Worm (Caenorhabditis elegans) whole organism, L4 larva: ENCODE data around the gene plc-4.

ENCODE experiments used
- ceh-28 ChIP-seq: fragments of 150-350 bp; optimal IDR thresholded peaks from 2 replicates; lab custom pipeline; 2014; ENCODE audit warnings: missing biosample characterization, missing genetic modification reagents, missing genetic modification characterization
- fkh-10 ChIP-seq: fragments of 150-350 bp; optimal IDR thresholded peaks from 2 replicates; lab custom pipeline; 2014; ENCODE audit warnings: missing biosample characterization, missing genetic modification reagents, missing genetic modification characterization
- jun-1 ChIP-seq: fragments of 150-350 bp; optimal IDR thresholded peaks from 2 replicates; lab custom pipeline; 2014; ENCODE audit warnings: missing biosample characterization, missing genetic modification reagents, missing genetic modification characterization
- nhr-48 ChIP-seq: sonication (generic microtip); optimal IDR thresholded peaks from 2 replicates; lab custom pipeline; 2016; ENCODE audit warnings: mild to moderate bottlenecking, missing genetic modification characterization, missing compliant biosample characterization
- nhr-76 ChIP-seq: fragments of 150-350 bp; optimal IDR thresholded peaks from 2 replicates; lab custom pipeline; 2014; ENCODE audit warnings: missing biosample characterization, missing genetic modification characterization
- pqm-1 ChIP-seq: sonication (generic microtip); optimal IDR thresholded peaks from 2 replicates; lab custom pipeline; 2017; ENCODE audit warnings: missing biosample characterization, missing genetic modification characterization
- sdz-12 ChIP-seq: fragments of 200-800 bp; sonication (Bioruptor generic); optimal IDR thresholded peaks from 2 replicates; lab custom pipeline; 2018; ENCODE audit warnings: mild to moderate bottlenecking, missing genetic modification characterization, missing compliant biosample characterization

DNA sequence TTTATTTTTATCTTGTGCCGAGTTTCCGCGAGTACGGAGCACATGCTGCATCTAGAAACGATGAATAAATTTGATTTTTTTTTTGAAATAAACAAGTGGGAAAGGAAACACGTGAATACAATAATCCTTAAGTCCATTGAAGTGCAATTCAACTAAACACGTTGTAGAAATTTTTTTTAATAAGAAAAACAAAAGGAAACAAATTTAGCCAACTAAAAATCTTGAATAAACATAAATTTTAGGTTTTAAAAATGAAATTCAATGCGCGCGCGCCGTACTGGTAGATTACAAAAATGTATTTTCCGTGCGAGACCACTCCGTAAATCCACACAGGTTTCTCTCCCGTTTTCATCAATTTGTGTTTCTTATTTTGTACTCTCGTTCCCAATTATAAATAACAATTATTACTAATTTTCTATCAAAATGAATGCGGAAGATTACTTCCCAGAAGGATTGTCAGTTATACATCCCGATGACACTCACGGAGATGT is 39.3 kb downstream of the plc-4 start, which contains the start of the genes plk-3 and F55G1.6:
- no peak for TF ChIP-seq pqm-1 (tag; lab: Kevin White, UChicago)
- no peak for TF ChIP-seq nhr-76 (tag; lab: Kevin White, UChicago)
- no peak for TF ChIP-seq jun-1 (tag; lab: Kevin White, UChicago)
- TF ChIP-seq nhr-48 (tag; lab: Kevin White, UChicago) = no peak
- TF ChIP-seq ceh-28 (tag; lab: Kevin White, UChicago) = no peak
- TF ChIP-seq sdz-12 = no peak
- no peak for TF ChIP-seq fkh-10 (GFP tag; lab: Kevin White, UChicago)
